Worm (Caenorhabditis elegans) whole organism, L3 larva: ENCODE results near the gene ify-1.

ENCODE experiments used
- fos-1 ChIP-seq: fragments of 150-350 bp; optimal IDR thresholded peaks from 2 replicates; lab custom pipeline; 2014; ENCODE audit warnings: missing biosample characterization, missing genetic modification characterization
- lin-15B ChIP-seq: fragments of 150-350 bp; optimal IDR thresholded peaks from 2 replicates; lab custom pipeline; 2014; ENCODE audit warnings: missing biosample characterization, missing genetic modification characterization
- nhr-77 ChIP-seq: fragments of 150-350 bp; optimal IDR thresholded peaks from 2 replicates; lab custom pipeline; 2014; ENCODE audit warnings: missing biosample characterization, missing genetic modification characterization
- ztf-11 ChIP-seq: fragments of 150-350 bp; optimal IDR thresholded peaks from 2 replicates; lab custom pipeline; 2014; ENCODE audit warnings: missing biosample characterization, missing genetic modification characterization

- no peak for TF ChIP-seq ztf-11 (tag; lab: Kevin White, UChicago)
- no peak for TF ChIP-seq fos-1
- no peak for TF ChIP-seq lin-15B
- no peak for TF ChIP-seq nhr-77
These were observed 15.1 kb downstream of the ify-1 start, which contains the start of gene golg-2 for ce11 chrII:5039912-5040311.
